Fruit fly (Drosophila melanogaster) whole organism, embryonic: Measurements from ENCODE around the gene CG32700.

ENCODE experiments used
- Adf1 ChIP-seq: fragments of 200-800 bp; sonication (Bioruptor generic); IDR thresholded peaks from 2 replicates; pipeline ENCODE4 v1.3.6; 2022; ENCODE audit warnings: missing biosample characterization, missing genetic modification characterization
- Blimp-1 ChIP-seq: fragments of 200-800 bp; sonication (Bioruptor generic); optimal IDR thresholded peaks from 3 replicates; lab custom pipeline; 2018; ENCODE audit warnings: missing biosample characterization, missing genetic modification characterization, mild to moderate bottlenecking, moderate library complexity, missing genetic modification reagents
- CG10267 ChIP-seq: fragments of 200-800 bp; sonication (Bioruptor generic); optimal IDR thresholded peaks from 2 replicates; lab custom pipeline; 2018; ENCODE audit warnings: missing biosample characterization, mild to moderate bottlenecking, missing genetic modification characterization, moderate library complexity
- CG12236 ChIP-seq: fragments of 200-800 bp; sonication (Bioruptor generic); optimal IDR thresholded peaks from 2 replicates; lab custom pipeline; 2016; ENCODE audit warnings: missing biosample characterization, missing genetic modification characterization
- CG13287 ChIP-seq: fragments of 200-800 bp; sonication (Bioruptor generic); IDR thresholded peaks from 2 replicates; pipeline ENCODE4 v1.3.6; 2022; ENCODE audit warnings: missing biosample characterization, missing genetic modification characterization; ENCODE audit not compliant: partially characterized antibody
- CG14014 ChIP-seq: fragments of 200-800 bp; sonication (Bioruptor generic); IDR thresholded peaks from 2 replicates; pipeline ENCODE4 v1.3.6; 2022; ENCODE audit warnings: missing biosample characterization, missing genetic modification characterization
- CG1602 ChIP-seq: fragments of 200-800 bp; sonication (Bioruptor generic); optimal IDR thresholded peaks from 3 replicates; lab custom pipeline; 2016; ENCODE audit warnings: missing biosample characterization, missing genetic modification characterization
- CG17385 ChIP-seq: fragments of 200-800 bp; sonication (Bioruptor generic); optimal IDR thresholded peaks from 3 replicates; lab custom pipeline; 2018; ENCODE audit warnings: missing biosample characterization, mild to moderate bottlenecking, missing genetic modification characterization
- CG17829 ChIP-seq: fragments of 200-800 bp; optimal IDR thresholded peaks from 2 replicates; lab custom pipeline; 2019; ENCODE audit warnings: missing biosample characterization, mild to moderate bottlenecking, missing genetic modification characterization, moderate library complexity
- CG2129 ChIP-seq: fragments of 200-800 bp; sonication (Bioruptor generic); IDR thresholded peaks from 2 replicates; pipeline ENCODE4 v1.3.6; 2022; ENCODE audit warnings: missing biosample characterization, missing genetic modification characterization; ENCODE audit not compliant: partially characterized antibody
- CG2678 ChIP-seq: fragments of 200-800 bp; sonication (Bioruptor generic); optimal IDR thresholded peaks from 3 replicates; lab custom pipeline; 2019; ENCODE audit warnings: missing biosample characterization, mild to moderate bottlenecking, missing genetic modification characterization, moderate library complexity
- CG31224 ChIP-seq: fragments of 200-800 bp; sonication (Bioruptor generic); IDR thresholded peaks from 2 replicates; pipeline ENCODE4 v1.3.6; 2022; ENCODE audit warnings: missing biosample characterization, missing genetic modification characterization
- CG31365 ChIP-seq: fragments of 200-800 bp; sonication (Bioruptor generic); optimal IDR thresholded peaks from 2 replicates; lab custom pipeline; 2018; ENCODE audit warnings: missing biosample characterization, mild to moderate bottlenecking, missing genetic modification characterization
- CG32532 ChIP-seq: fragments of 200-800 bp; sonication (Bioruptor generic); IDR thresholded peaks from 2 replicates; pipeline ENCODE4 v1.3.6; 2022; ENCODE audit warnings: missing biosample characterization, missing genetic modification characterization
- CG3281 ChIP-seq: fragments of 200-800 bp; sonication (Bioruptor generic); optimal IDR thresholded peaks from 3 replicates; lab custom pipeline; 2017; ENCODE audit warnings: missing biosample characterization, mild to moderate bottlenecking, missing genetic modification characterization
- CG33557 ChIP-seq: fragments of 200-800 bp; sonication (Bioruptor generic); optimal IDR thresholded peaks from 2 replicates; lab custom pipeline; 2019; ENCODE audit warnings: missing biosample characterization, mild to moderate bottlenecking, missing genetic modification characterization, moderate library complexity
- CG4707 ChIP-seq: fragments of 200-800 bp; sonication (Bioruptor generic); optimal IDR thresholded peaks from 2 replicates; lab custom pipeline; 2018; ENCODE audit warnings: missing biosample characterization, mild to moderate bottlenecking, missing genetic modification characterization, moderate library complexity
- CG4730 ChIP-seq: fragments of 200-800 bp; sonication (Bioruptor generic); IDR thresholded peaks from 2 replicates; pipeline ENCODE4 v1.3.6; 2022; ENCODE audit warnings: missing biosample characterization, missing genetic modification characterization
- CG5953 ChIP-seq: fragments of 200-800 bp; sonication (Bioruptor generic); IDR thresholded peaks from 2 replicates; pipeline ENCODE4 v1.3.6; 2022; ENCODE audit warnings: missing biosample characterization, missing genetic modification characterization
- CG6175 ChIP-seq: fragments of 200-800 bp; sonication (Bioruptor generic); IDR thresholded peaks from 3 replicates; pipeline ENCODE4 v1.3.6; 2022; ENCODE audit warnings: missing biosample characterization, missing genetic modification characterization
- CG6689 ChIP-seq: fragments of 200-800 bp; sonication (Bioruptor generic); IDR thresholded peaks from 2 replicates; pipeline ENCODE4 v1.3.6; 2022; ENCODE audit warnings: missing biosample characterization, missing genetic modification characterization
- CG6791 ChIP-seq: fragments of 200-800 bp; sonication (Bioruptor generic); IDR thresholded peaks from 3 replicates; pipeline ENCODE4 v1.3.6; 2022; ENCODE audit warnings: missing biosample characterization, missing genetic modification characterization; ENCODE audit not compliant: partially characterized antibody
- CG7556 ChIP-seq: fragments of 200-800 bp; sonication (Bioruptor generic); optimal IDR thresholded peaks from 2 replicates; lab custom pipeline; 2017; ENCODE audit warnings: missing biosample characterization, mild to moderate bottlenecking, missing genetic modification characterization
- CG7963 ChIP-seq: fragments of 200-800 bp; sonication (Bioruptor generic); IDR thresholded peaks from 3 replicates; pipeline ENCODE4 v1.3.6; 2022; ENCODE audit warnings: missing biosample characterization, missing genetic modification characterization; ENCODE audit not compliant: partially characterized antibody
- CG8089 ChIP-seq: fragments of 200-800 bp; sonication (Bioruptor generic); optimal IDR thresholded peaks from 3 replicates; lab custom pipeline; 2016; ENCODE audit warnings: missing biosample characterization, missing genetic modification characterization
- Dp ChIP-seq: fragments of 200-800 bp; sonication (Bioruptor generic); optimal IDR thresholded peaks from 2 replicates; lab custom pipeline; 2018; ENCODE audit warnings: missing biosample characterization, mild to moderate bottlenecking, missing genetic modification characterization, moderate library complexity
- Drgx ChIP-seq: fragments of 200-800 bp; sonication (Bioruptor generic); IDR thresholded peaks from 2 replicates; pipeline ENCODE4 v1.3.6; 2022; ENCODE audit warnings: missing biosample characterization, missing genetic modification characterization
- Nf-YB ChIP-seq: fragments of 200-800 bp; sonication (Bioruptor generic); optimal IDR thresholded peaks from 3 replicates; lab custom pipeline; 2019; ENCODE audit warnings: missing biosample characterization, mild to moderate bottlenecking, missing genetic modification characterization, moderate library complexity
- Oli ChIP-seq: fragments of 200-800 bp; sonication (Bioruptor generic); optimal IDR thresholded peaks from 2 replicates; lab custom pipeline; 2018; ENCODE audit warnings: missing biosample characterization, mild to moderate bottlenecking, missing genetic modification characterization, moderate library complexity
- PHDP ChIP-seq: fragments of 200-800 bp; sonication (Bioruptor generic); optimal IDR thresholded peaks from 3 replicates; lab custom pipeline; 2018; ENCODE audit warnings: missing biosample characterization, mild to moderate bottlenecking, missing genetic modification characterization, moderate library complexity
- Pdp1 ChIP-seq, 2 experiments: fragments of 200-800 bp; sonication (Bioruptor generic); optimal IDR thresholded peaks; 3 replicates each; lab custom pipeline; 2016; ENCODE audit warnings: missing biosample characterization in 2 of 2, missing genetic modification characterization in 2 of 2, mild to moderate bottlenecking in 1 of 2, moderate library complexity in 1 of 2
- Rfx ChIP-seq: fragments of 200-800 bp; sonication (Bioruptor generic); IDR thresholded peaks from 2 replicates; pipeline ENCODE4 v1.3.6; 2022; ENCODE audit warnings: missing biosample characterization, missing genetic modification characterization
- Sox100B ChIP-seq: fragments of 200-800 bp; sonication (Bioruptor generic); optimal IDR thresholded peaks from 3 replicates; lab custom pipeline; 2018; ENCODE audit warnings: missing biosample characterization, mild to moderate bottlenecking, missing genetic modification characterization
- Stat92E ChIP-seq, 3 experiments: fragments of >200 bp in 2 of 3; fragments of 200-800 bp in 1 of 3; sonication (Bioruptor generic) in 1 of 3; optimal IDR thresholded peaks; 2 replicates each; lab custom pipeline; 2017 to 2019; ENCODE audit warnings: missing biosample characterization in 3 of 3, missing genetic modification characterization in 3 of 3, mild to moderate bottlenecking in 1 of 3, moderate library complexity in 1 of 3
- amos ChIP-seq: fragments of 200-800 bp; sonication (Bioruptor generic); IDR thresholded peaks from 2 replicates; pipeline ENCODE4 v1.3.6; 2022; ENCODE audit warnings: missing biosample characterization, missing genetic modification characterization; ENCODE audit not compliant: partially characterized antibody
- cato ChIP-seq: fragments of 200-800 bp; sonication (Bioruptor generic); optimal IDR thresholded peaks from 2 replicates; lab custom pipeline; 2016; ENCODE audit warnings: missing biosample characterization, missing genetic modification characterization, borderline replicate concordance
- dmrt99B ChIP-seq: fragments of 200-800 bp; sonication (Bioruptor generic); optimal IDR thresholded peaks from 2 replicates; lab custom pipeline; 2018; ENCODE audit warnings: missing biosample characterization, mild to moderate bottlenecking, missing genetic modification characterization, moderate library complexity
- gcm ChIP-seq: fragments of 200-800 bp; sonication (Bioruptor generic); optimal IDR thresholded peaks from 2 replicates; lab custom pipeline; 2019; ENCODE audit warnings: missing biosample characterization, mild to moderate bottlenecking, missing genetic modification characterization, moderate library complexity
- gem ChIP-seq: fragments of 200-800 bp; sonication (Bioruptor generic); optimal IDR thresholded peaks from 2 replicates; lab custom pipeline; 2019; ENCODE audit warnings: missing biosample characterization, mild to moderate bottlenecking, missing genetic modification characterization, moderate library complexity
- jing ChIP-seq: fragments of 200-800 bp; sonication (Bioruptor generic); optimal IDR thresholded peaks from 2 replicates; lab custom pipeline; 2018; ENCODE audit warnings: missing biosample characterization, mild to moderate bottlenecking, missing genetic modification characterization
- ken ChIP-seq: fragments of 200-800 bp; sonication (Bioruptor generic); IDR thresholded peaks from 3 replicates; pipeline ENCODE4 v1.3.6; 2022; ENCODE audit warnings: missing biosample characterization, missing genetic modification characterization
- lilli ChIP-seq: fragments of 200-800 bp; sonication (Bioruptor generic); optimal IDR thresholded peaks from 3 replicates; lab custom pipeline; 2016; ENCODE audit warnings: missing biosample characterization, missing genetic modification characterization
- luna ChIP-seq: fragments of 200-800 bp; sonication (Bioruptor generic); optimal IDR thresholded peaks from 2 replicates; lab custom pipeline; 2016; ENCODE audit warnings: missing biosample characterization, missing genetic modification characterization
- nom ChIP-seq: fragments of 200-800 bp; sonication (Bioruptor generic); optimal IDR thresholded peaks from 2 replicates; lab custom pipeline; 2017; ENCODE audit warnings: missing biosample characterization, missing genetic modification characterization, mild to moderate bottlenecking, moderate library complexity, missing genetic modification reagents
- sd ChIP-seq: fragments of 200-800 bp; sonication (Bioruptor generic); optimal IDR thresholded peaks from 3 replicates; lab custom pipeline; 2018; ENCODE audit warnings: missing biosample characterization, mild to moderate bottlenecking, missing genetic modification characterization, moderate library complexity
- sna ChIP-seq: fragments of 200-800 bp; sonication (Bioruptor generic); IDR thresholded peaks from 2 replicates; pipeline ENCODE4 v1.3.6; 2022; ENCODE audit warnings: missing biosample characterization, missing genetic modification characterization; ENCODE audit not compliant: partially characterized antibody
- sr ChIP-seq: fragments of 200-800 bp; sonication (Bioruptor generic); IDR thresholded peaks from 3 replicates; pipeline ENCODE4 v1.3.6; 2022; ENCODE audit warnings: missing biosample characterization, missing genetic modification characterization
- sug ChIP-seq: fragments of 200-800 bp; optimal IDR thresholded peaks from 2 replicates; lab custom pipeline; 2019; ENCODE audit warnings: missing biosample characterization, mild to moderate bottlenecking, missing genetic modification characterization, moderate library complexity
- twi ChIP-seq: fragments of 200-800 bp; optimal IDR thresholded peaks from 2 replicates; lab custom pipeline; 2019; ENCODE audit warnings: missing biosample characterization, mild to moderate bottlenecking, missing genetic modification characterization, moderate library complexity
- unpg ChIP-seq: fragments of 200-800 bp; sonication (Bioruptor generic); optimal IDR thresholded peaks from 3 replicates; lab custom pipeline; 2018; ENCODE audit warnings: missing biosample characterization, mild to moderate bottlenecking, missing genetic modification characterization, moderate library complexity

Gene CG32700

DNA sequence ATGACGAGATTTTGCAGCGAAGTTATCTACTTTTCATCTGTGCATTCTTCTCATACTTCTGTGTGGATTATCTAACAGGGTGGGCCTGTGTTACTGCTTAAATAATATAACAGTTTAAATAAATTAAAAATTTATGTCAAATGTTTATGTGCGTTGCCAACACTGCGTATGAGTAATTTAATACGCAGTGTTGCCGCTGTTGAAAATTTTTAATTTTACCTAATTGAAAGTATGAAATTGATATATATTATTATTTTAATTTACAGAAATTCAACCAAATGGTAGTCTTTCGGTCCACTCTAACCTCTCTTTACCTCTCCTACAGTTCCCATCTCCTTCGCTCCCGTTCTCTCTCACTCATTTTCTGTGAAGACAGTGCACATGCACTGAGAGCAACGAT, 84.5 kb downstream of the CG32700 start (continued):
- TF ChIP-seq dmrt99B: peak; percentile 13
- TF ChIP-seq sr (GFP tag; lab: Robert Waterston, UW): no peak
- no peak for TF ChIP-seq CG13287
- no peak for TF ChIP-seq CG12236
- TF ChIP-seq CG14014 (GFP tag; lab: Robert Waterston, UW): no peak
- peak; percentile 16 for TF ChIP-seq Blimp-1 (GFP tag; lab: Kevin White, UChicago)
- TF ChIP-seq Stat92E (GFP tag; optimal IDR thresholded peaks at IDR 0.05; lab: Kevin White, UChicago): no peak
- no peak for TF ChIP-seq luna (GFP tag; lab: Kevin White, UChicago)
- no peak for TF ChIP-seq CG2129 (GFP tag; lab: Robert Waterston, UW)
- TF ChIP-seq CG31224 (GFP tag; lab: Robert Waterston, UW): no peak
- no peak for TF ChIP-seq CG5953 (GFP tag; lab: Robert Waterston, UW)
- TF ChIP-seq sug: no peak
- peak; percentile 4 for TF ChIP-seq PHDP (tag; lab: Kevin White, UChicago)
- TF ChIP-seq Adf1: no peak
- TF ChIP-seq Pdp1 (GFP tag; optimal IDR thresholded peaks at IDR 0.05; lab: Kevin White, UChicago): no peak
- no peak for TF ChIP-seq CG17385 (GFP tag; lab: Kevin White, UChicago)
- no peak for TF ChIP-seq twi (tag; lab: Kevin White, UChicago)
- TF ChIP-seq gcm (GFP tag; lab: Kevin White, UChicago): no peak
- no peak for TF ChIP-seq CG6689 (GFP tag; lab: Robert Waterston, UW)
- TF ChIP-seq amos: no peak
- no peak for TF ChIP-seq sna (GFP tag; lab: Robert Waterston, UW)
- TF ChIP-seq CG6175: no peak
- TF ChIP-seq CG7963 (GFP tag; lab: Robert Waterston, UW): no peak
- no peak for TF ChIP-seq CG4730
- TF ChIP-seq CG32532 (GFP tag; lab: Robert Waterston, UW): no peak
- no peak for TF ChIP-seq jing (GFP tag; lab: Kevin White, UChicago)
- no peak for TF ChIP-seq sd (tag; lab: Kevin White, UChicago)
- peak; percentile 73 for TF ChIP-seq Drgx (GFP tag; lab: Robert Waterston, UW)
- no peak for TF ChIP-seq CG10267 (tag; lab: Kevin White, UChicago)
- no peak for TF ChIP-seq CG7556 (GFP tag; lab: Kevin White, UChicago)
- no peak for TF ChIP-seq Sox100B (GFP tag; lab: Kevin White, UChicago)
- TF ChIP-seq CG4707: no peak
- TF ChIP-seq CG2678 (tag; lab: Kevin White, UChicago): peak; percentile 12
- no peak for TF ChIP-seq CG17829 (tag; lab: Kevin White, UChicago)
- no peak for TF ChIP-seq cato (GFP tag; lab: Kevin White, UChicago)
- TF ChIP-seq Dp (GFP tag; lab: Kevin White, UChicago): no peak
- TF ChIP-seq lilli (GFP tag; lab: Kevin White, UChicago): no peak
- TF ChIP-seq nom (GFP tag; lab: Kevin White, UChicago): no peak
- no peak for TF ChIP-seq CG3281 (GFP tag; lab: Kevin White, UChicago)
- peak; percentile 37 for TF ChIP-seq gem (tag; lab: Kevin White, UChicago)
- no peak for TF ChIP-seq Nf-YB
- TF ChIP-seq CG6791 (GFP tag; lab: Robert Waterston, UW): no peak
- no peak for TF ChIP-seq CG8089 (GFP tag; lab: Kevin White, UChicago)
- no peak for TF ChIP-seq ken (GFP tag; lab: Robert Waterston, UW)
- no peak for TF ChIP-seq CG33557
- no peak for TF ChIP-seq CG31365 (tag; lab: Kevin White, UChicago)
- no peak for TF ChIP-seq CG1602 (GFP tag; lab: Kevin White, UChicago)
- peak; percentile 12 for TF ChIP-seq unpg (GFP tag; lab: Kevin White, UChicago)
- peak; percentile 21 for TF ChIP-seq Oli
- no peak for TF ChIP-seq Rfx (GFP tag; lab: Robert Waterston, UW)
